Fruit fly (Drosophila melanogaster) whole organism, embryonic: ENCODE data around the gene Dtg.

Experiments
- CG11398 ChIP-seq: fragments of 200-800 bp; sonication (Bioruptor generic); optimal IDR thresholded peaks from 2 replicates; lab custom pipeline; 2016; ENCODE audit warnings: missing biosample characterization, missing genetic modification characterization
- CG11504 ChIP-seq: fragments of 200-800 bp; sonication (Bioruptor generic); optimal IDR thresholded peaks from 3 replicates; lab custom pipeline; 2019; ENCODE audit warnings: missing biosample characterization, mild to moderate bottlenecking, missing genetic modification characterization, moderate library complexity
- CG11723 ChIP-seq: fragments of 200-800 bp; sonication (Bioruptor generic); optimal IDR thresholded peaks from 2 replicates; lab custom pipeline; 2017; ENCODE audit warnings: missing biosample characterization, mild to moderate bottlenecking, missing genetic modification characterization
- CG12071 ChIP-seq: fragments of 200-800 bp; sonication (Bioruptor generic); optimal IDR thresholded peaks from 3 replicates; lab custom pipeline; 2018; ENCODE audit warnings: missing biosample characterization, mild to moderate bottlenecking, missing genetic modification characterization
- CG12769 ChIP-seq: fragments of 200-800 bp; sonication (Bioruptor generic); optimal IDR thresholded peaks from 2 replicates; lab custom pipeline; 2019; ENCODE audit warnings: missing biosample characterization, mild to moderate bottlenecking, missing genetic modification characterization, moderate library complexity
- CG14965 ChIP-seq: fragments of 200-800 bp; sonication (Bioruptor generic); optimal IDR thresholded peaks from 2 replicates; lab custom pipeline; 2016; ENCODE audit warnings: missing biosample characterization, missing genetic modification characterization, borderline replicate concordance
- CG15601 ChIP-seq: fragments of 200-800 bp; sonication (Bioruptor generic); optimal IDR thresholded peaks from 3 replicates; lab custom pipeline; 2019; ENCODE audit warnings: missing biosample characterization, mild to moderate bottlenecking, missing genetic modification characterization, moderate library complexity
- CG16779 ChIP-seq: fragments of 200-800 bp; sonication (Bioruptor generic); IDR thresholded peaks from 2 replicates; pipeline ENCODE4 v1.3.6; 2022; ENCODE audit warnings: missing biosample characterization, missing genetic modification characterization
- CG17385 ChIP-seq: fragments of 200-800 bp; sonication (Bioruptor generic); optimal IDR thresholded peaks from 3 replicates; lab custom pipeline; 2018; ENCODE audit warnings: missing biosample characterization, mild to moderate bottlenecking, missing genetic modification characterization
- CG17568 ChIP-seq: fragments of 200-800 bp; sonication (Bioruptor generic); optimal IDR thresholded peaks from 2 replicates; lab custom pipeline; 2018; ENCODE audit warnings: missing biosample characterization, mild to moderate bottlenecking, missing genetic modification characterization, moderate library complexity
- CG17802 ChIP-seq: fragments of 200-800 bp; sonication (Bioruptor generic); optimal IDR thresholded peaks from 2 replicates; lab custom pipeline; 2018; ENCODE audit warnings: missing biosample characterization, mild to moderate bottlenecking, missing genetic modification characterization, moderate library complexity
- CG17912 ChIP-seq: fragments of 200-800 bp; sonication (Bioruptor generic); optimal IDR thresholded peaks from 2 replicates; lab custom pipeline; 2018; ENCODE audit warnings: missing biosample characterization, mild to moderate bottlenecking, missing genetic modification characterization
- CG4328 ChIP-seq: fragments of 200-800 bp; sonication (Bioruptor generic); optimal IDR thresholded peaks from 3 replicates; lab custom pipeline; 2017; ENCODE audit warnings: missing biosample characterization, missing genetic modification reagents, missing genetic modification characterization
- CG7271 ChIP-seq: fragments of 200-800 bp; sonication (Bioruptor generic); optimal IDR thresholded peaks from 2 replicates; lab custom pipeline; 2018; ENCODE audit warnings: missing biosample characterization, mild to moderate bottlenecking, missing genetic modification characterization, moderate library complexity
- CG9437 ChIP-seq: fragments of 200-800 bp; sonication (Bioruptor generic); optimal IDR thresholded peaks from 2 replicates; lab custom pipeline; 2018; ENCODE audit warnings: missing biosample characterization, mild to moderate bottlenecking, missing genetic modification characterization
- Chrac-16 ChIP-seq: fragments of 200-800 bp; sonication (Bioruptor generic); optimal IDR thresholded peaks from 3 replicates; lab custom pipeline; 2016; ENCODE audit warnings: missing biosample characterization, missing genetic modification characterization
- D ChIP-seq, 2 experiments: fragments of 200-800 bp in 1 of 2; fragments of >200 bp in 1 of 2; sonication (Bioruptor generic) in 1 of 2; optimal IDR thresholded peaks; 2 replicates in 1 of 2; 3 replicates in 1 of 2; lab custom pipeline; 2017; ENCODE audit warnings: mild to moderate bottlenecking in 1 of 2, missing biosample characterization in 1 of 2, missing genetic modification characterization in 1 of 2, missing genetic modification reagents in 1 of 2
- D19A ChIP-seq: fragments of 200-800 bp; optimal IDR thresholded peaks from 3 replicates; lab custom pipeline; 2019; ENCODE audit warnings: missing biosample characterization, mild to moderate bottlenecking, missing genetic modification characterization, moderate library complexity
- Dek ChIP-seq: fragments of 200-800 bp; sonication (Bioruptor generic); optimal IDR thresholded peaks from 3 replicates; lab custom pipeline; 2019; ENCODE audit warnings: missing biosample characterization, mild to moderate bottlenecking, missing genetic modification characterization, moderate library complexity
- E2f2 ChIP-seq: fragments of 200-800 bp; sonication (Bioruptor generic); IDR thresholded peaks from 2 replicates; pipeline ENCODE4 v1.3.6; 2022; ENCODE audit warnings: missing biosample characterization, missing genetic modification characterization
- ERR ChIP-seq: fragments of 200-800 bp; sonication (Bioruptor generic); optimal IDR thresholded peaks from 2 replicates; lab custom pipeline; 2016; ENCODE audit warnings: missing biosample characterization, missing genetic modification characterization
- Fer1 ChIP-seq: fragments of 200-800 bp; sonication (Bioruptor generic); optimal IDR thresholded peaks from 2 replicates; lab custom pipeline; 2017; ENCODE audit warnings: missing biosample characterization, mild to moderate bottlenecking, missing genetic modification characterization
- Hr78 ChIP-seq, 2 experiments: fragments of 200-800 bp in 1 of 2; fragments of >200 bp in 1 of 2; sonication (Bioruptor generic) in 1 of 2; optimal IDR thresholded peaks; 2 replicates each; lab custom pipeline; 2017 to 2019; ENCODE audit warnings: missing biosample characterization in 2 of 2, missing genetic modification characterization in 2 of 2, mild to moderate bottlenecking in 1 of 2, moderate library complexity in 1 of 2
- MBD-R2 ChIP-seq: fragments of 200-800 bp; sonication (Bioruptor generic); IDR thresholded peaks from 2 replicates; pipeline ENCODE4 v1.3.6; 2022; ENCODE audit warnings: missing biosample characterization, missing genetic modification characterization
- Oli ChIP-seq: fragments of 200-800 bp; sonication (Bioruptor generic); optimal IDR thresholded peaks from 2 replicates; lab custom pipeline; 2018; ENCODE audit warnings: missing biosample characterization, mild to moderate bottlenecking, missing genetic modification characterization, moderate library complexity
- Sox102F ChIP-seq: fragments of 200-800 bp; sonication (Bioruptor generic); optimal IDR thresholded peaks from 2 replicates; lab custom pipeline; 2018; ENCODE audit warnings: missing biosample characterization, mild to moderate bottlenecking, missing genetic modification characterization, moderate library complexity
- Xrp1 ChIP-seq: fragments of 200-800 bp; sonication (Bioruptor generic); IDR thresholded peaks from 2 replicates; pipeline ENCODE4 v1.3.6; 2022; ENCODE audit warnings: missing biosample characterization, missing genetic modification characterization
- caup ChIP-seq: fragments of 200-800 bp; sonication (Bioruptor generic); optimal IDR thresholded peaks from 3 replicates; lab custom pipeline; 2017; ENCODE audit warnings: missing biosample characterization, mild to moderate bottlenecking, missing genetic modification characterization, moderate library complexity; ENCODE audit not compliant: severe bottlenecking
- danr ChIP-seq: fragments of 200-800 bp; sonication (Bioruptor generic); IDR thresholded peaks from 2 replicates; pipeline ENCODE4 v1.3.6; 2022; ENCODE audit warnings: missing biosample characterization, missing genetic modification characterization
- dimm ChIP-seq: fragments of 200-800 bp; sonication (Bioruptor generic); IDR thresholded peaks from 2 replicates; pipeline ENCODE4 v1.3.6; 2022; ENCODE audit warnings: missing biosample characterization, missing genetic modification characterization
- dmrt99B ChIP-seq: fragments of 200-800 bp; sonication (Bioruptor generic); optimal IDR thresholded peaks from 2 replicates; lab custom pipeline; 2018; ENCODE audit warnings: missing biosample characterization, mild to moderate bottlenecking, missing genetic modification characterization, moderate library complexity
- emc ChIP-seq: fragments of 200-800 bp; sonication (Bioruptor generic); optimal IDR thresholded peaks from 2 replicates; lab custom pipeline; 2016; ENCODE audit warnings: missing biosample characterization, missing genetic modification characterization
- fd3F ChIP-seq: fragments of 200-800 bp; sonication (Bioruptor generic); optimal IDR thresholded peaks from 2 replicates; lab custom pipeline; 2018; ENCODE audit warnings: missing biosample characterization, mild to moderate bottlenecking, missing genetic modification characterization, moderate library complexity
- ftz-f1 ChIP-seq: fragments of 200-800 bp; sonication (Bioruptor generic); optimal IDR thresholded peaks from 2 replicates; lab custom pipeline; 2016; ENCODE audit warnings: missing biosample characterization, missing genetic modification characterization
- gcm2 ChIP-seq: fragments of 200-800 bp; sonication (Bioruptor generic); optimal IDR thresholded peaks from 2 replicates; lab custom pipeline; 2016; ENCODE audit warnings: missing biosample characterization, missing genetic modification characterization
- gt ChIP-seq: fragments of 200-800 bp; sonication (Bioruptor generic); IDR thresholded peaks from 2 replicates; pipeline ENCODE4 v1.3.6; 2022; ENCODE audit warnings: missing biosample characterization, missing genetic modification characterization
- hkb ChIP-seq, 2 experiments: fragments of 200-800 bp in 1 of 2; fragments of >200 bp in 1 of 2; sonication (Bioruptor generic) in 1 of 2; IDR thresholded peaks in 1 of 2; optimal IDR thresholded peaks in 1 of 2; 2 replicates each; pipeline versions ENCODE4 v1.3.6 to Lab custom; 2017 to 2022; ENCODE audit warnings: missing biosample characterization in 1 of 2, missing genetic modification characterization in 1 of 2
- lola ChIP-seq, 3 experiments: fragments of >200 bp in 2 of 3; fragments of 200-800 bp in 1 of 3; sonication (Bioruptor generic) in 1 of 3; optimal IDR thresholded peaks; 2 replicates each; lab custom pipeline; 2017 to 2019; ENCODE audit warnings: missing biosample characterization in 3 of 3, missing genetic modification characterization in 3 of 3, mild to moderate bottlenecking in 1 of 3, moderate library complexity in 1 of 3
- odd ChIP-seq: fragments of 200-800 bp; sonication (Bioruptor generic); optimal IDR thresholded peaks from 2 replicates; lab custom pipeline; 2017; ENCODE audit warnings: missing biosample characterization, mild to moderate bottlenecking, missing genetic modification characterization
- p53 ChIP-seq: fragments of 200-800 bp; sonication (Bioruptor generic); optimal IDR thresholded peaks from 2 replicates; lab custom pipeline; 2016; ENCODE audit warnings: missing biosample characterization, missing genetic modification characterization
- pan ChIP-seq, 4 experiments: fragments of >200 bp in 3 of 4; fragments of 200-800 bp in 1 of 4; sonication (Bioruptor generic) in 1 of 4; optimal IDR thresholded peaks in 3 of 4; IDR thresholded peaks in 1 of 4; 2 replicates each; pipeline versions ENCODE4 v1.3.6 to Lab custom; 2017 to 2022; ENCODE audit warnings: missing biosample characterization in 2 of 4, missing genetic modification characterization in 2 of 4, mixed read lengths in 1 of 4
- pb ChIP-seq: fragments of 200-800 bp; sonication (Bioruptor generic); optimal IDR thresholded peaks from 3 replicates; lab custom pipeline; 2016; ENCODE audit warnings: missing biosample characterization, missing genetic modification characterization
- pfk ChIP-seq: fragments of 200-800 bp; sonication (Bioruptor generic); optimal IDR thresholded peaks from 2 replicates; lab custom pipeline; 2018; ENCODE audit warnings: missing biosample characterization, mild to moderate bottlenecking, missing genetic modification characterization, moderate library complexity
- ranshi ChIP-seq: fragments of 200-800 bp; sonication (Bioruptor generic); IDR thresholded peaks from 2 replicates; pipeline ENCODE4 v1.3.6; 2022; ENCODE audit warnings: missing biosample characterization, missing genetic modification characterization
- rib ChIP-seq: fragments of 200-800 bp; sonication (Bioruptor generic); IDR thresholded peaks from 2 replicates; pipeline ENCODE4 v1.3.6; 2022; ENCODE audit warnings: missing biosample characterization, missing genetic modification characterization
- run ChIP-seq: fragments of 200-800 bp; sonication (Bioruptor generic); optimal IDR thresholded peaks from 3 replicates; lab custom pipeline; 2018; ENCODE audit warnings: missing biosample characterization, mild to moderate bottlenecking, missing genetic modification characterization
- sens ChIP-seq: fragments of 200-800 bp; sonication (Bioruptor generic); peaks from one replicate; lab custom pipeline; 2016; ENCODE audit warnings: missing biosample characterization, missing genetic modification characterization
- tin ChIP-seq: fragments of 200-800 bp; sonication (Bioruptor generic); optimal IDR thresholded peaks from 3 replicates; lab custom pipeline; 2016; ENCODE audit warnings: missing biosample characterization, missing genetic modification characterization

Dtg gene

dm6 chr3R:12700454-12700853, 52.6 kb downstream of the Dtg start:
- TF ChIP-seq CG16779, result 0 out of 2 replicates have a peak, but pooled peaks have one; percentile 32
- no peak for TF ChIP-seq MBD-R2 (GFP tag; lab: Robert Waterston, UW)
- TF ChIP-seq rib (GFP tag; lab: Robert Waterston, UW), result no peak
- TF ChIP-seq Hr78 (GFP tag; optimal IDR thresholded peaks at IDR 0.05; lab: Kevin White, UChicago), result peak in 1 of 2 experiments; percentile 99
- TF ChIP-seq run (tag; lab: Kevin White, UChicago), result no peak
- no peak for TF ChIP-seq CG12769
- peak; percentile 42 for TF ChIP-seq ftz-f1
- no peak for TF ChIP-seq ERR
- TF ChIP-seq CG11398, result no peak
- no peak for TF ChIP-seq CG17385 (GFP tag; lab: Kevin White, UChicago)
- no peak for TF ChIP-seq p53 (GFP tag; lab: Kevin White, UChicago)

- no peak for TF ChIP-seq odd (GFP tag; lab: Kevin White, UChicago)
- no peak for TF ChIP-seq gcm2 (GFP tag; lab: Kevin White, UChicago)
- no peak for TF ChIP-seq Sox102F (GFP tag; lab: Kevin White, UChicago)
- TF ChIP-seq CG7271 (tag; lab: Kevin White, UChicago), result no peak
- no peak for TF ChIP-seq Dek (tag; lab: Kevin White, UChicago)
- no peak for TF ChIP-seq CG9437
- no peak for TF ChIP-seq emc (GFP tag; lab: Kevin White, UChicago)
- TF ChIP-seq lola (GFP tag; optimal IDR thresholded peaks at IDR 0.05; lab: Kevin White, UChicago), result peak in 1 of 3 experiments; percentile 17
- no peak for TF ChIP-seq CG16779
- TF ChIP-seq D19A (tag; lab: Kevin White, UChicago), result no peak
- no peak for TF ChIP-seq D (optimal IDR thresholded peaks at IDR 0.05; lab: Kevin White, UChicago)
- TF ChIP-seq D (GFP tag; optimal IDR thresholded peaks at IDR 0.05; lab: Kevin White, UChicago), result peak; percentile 22
- no peak for TF ChIP-seq danr (GFP tag; lab: Robert Waterston, UW)
- TF ChIP-seq CG4328, result no peak
- TF ChIP-seq ranshi (GFP tag; lab: Robert Waterston, UW), result no peak
- TF ChIP-seq E2f2 (GFP tag; lab: Robert Waterston, UW), result no peak
- peak; percentile 27 for TF ChIP-seq CG15601 (tag; lab: Kevin White, UChicago)
- no peak for TF ChIP-seq CG17802 (tag; lab: Kevin White, UChicago)
- no peak for TF ChIP-seq tin (GFP tag; lab: Kevin White, UChicago)
- TF ChIP-seq CG11504, result no peak
- peak; percentile 78 for TF ChIP-seq sens (GFP tag; lab: Kevin White, UChicago)
- no peak for TF ChIP-seq CG14965 (GFP tag; lab: Kevin White, UChicago)
- no peak for TF ChIP-seq hkb (optimal IDR thresholded peaks at IDR 0.05; lab: Kevin White, UChicago)
- no peak for TF ChIP-seq hkb (GFP tag; IDR thresholded peaks at IDR 0.05; lab: Robert Waterston, UW)
- TF ChIP-seq Xrp1 (GFP tag; lab: Robert Waterston, UW), result peak; percentile 46
- TF ChIP-seq pfk (GFP tag; lab: Kevin White, UChicago), result no peak
- no peak for TF ChIP-seq caup (GFP tag; lab: Kevin White, UChicago)
- TF ChIP-seq gt, result no peak
- no peak for TF ChIP-seq dimm (GFP tag; lab: Robert Waterston, UW)
- no peak for TF ChIP-seq dmrt99B (tag; lab: Kevin White, UChicago)
- no peak for TF ChIP-seq Oli (tag; lab: Kevin White, UChicago)
- no peak for TF ChIP-seq pb
- TF ChIP-seq pan (optimal IDR thresholded peaks at IDR 0.05; lab: Kevin White, UChicago), result no peak
- no peak for TF ChIP-seq pan (GFP tag; optimal IDR thresholded peaks at IDR 0.05 in 1 of 2, IDR thresholded peaks at IDR 0.05 in 1 of 2)
- no peak for TF ChIP-seq Fer1 (GFP tag; lab: Kevin White, UChicago)
- TF ChIP-seq fd3F (GFP tag; lab: Kevin White, UChicago), result no peak
- TF ChIP-seq CG17912 (GFP tag; lab: Kevin White, UChicago), result no peak
- no peak for TF ChIP-seq CG17568
- TF ChIP-seq CG11723, result no peak
- TF ChIP-seq Chrac-16 (GFP tag; lab: Kevin White, UChicago), result no peak
- peak; percentile 4 for TF ChIP-seq CG12071 (GFP tag; lab: Kevin White, UChicago)
Observed at dm6 chr3R:12701257-12701656, 53.4 kb downstream of the Dtg start.
